Fruit fly (Drosophila melanogaster): ENCODE measurements around the gene sgg.
A peak's percentile ranks its signal among the peaks of the same experiment; 100 is the strongest.

The sgg gene

dm6 chrX:2593753-2594096 lies 40.0 kb upstream of the sgg start (continued):
- TF ChIP-seq row (GFP tag; IDR thresholded peaks at IDR 0.05) = peak; percentile 97
- TF ChIP-seq ham (GFP tag; IDR thresholded peaks at IDR 0.05) = peak; percentile 64; the same call in 1 of the 2 replicates
- TF ChIP-seq disco-r (GFP tag; optimal IDR thresholded peaks at IDR 0.05) = peak; percentile 64
- peak; percentile 88 for TF ChIP-seq CG4820 (GFP tag; optimal IDR thresholded peaks at IDR 0.05)
- TF ChIP-seq ato (GFP tag; IDR thresholded peaks at IDR 0.05; ENCODE audit: partially characterized antibody) = no peak
- TF ChIP-seq shn (GFP tag; optimal IDR thresholded peaks at IDR 0.05) = peak; percentile 83
- no peak for TF ChIP-seq zf30C (GFP tag; optimal IDR thresholded peaks at IDR 0.05)
- peak; percentile 84 for TF ChIP-seq CG16863 (GFP tag; optimal IDR thresholded peaks at IDR 0.05)
- peak; percentile 80 for TF ChIP-seq CG11398 (GFP tag; optimal IDR thresholded peaks at IDR 0.05)
- TF ChIP-seq nmo (GFP tag; optimal IDR thresholded peaks at IDR 0.05) = peak; percentile 89
- peak; percentile 18 for TF ChIP-seq CG9797 (GFP tag; optimal IDR thresholded peaks at IDR 0.05)
- peak; percentile 58 for TF ChIP-seq CG1529 (GFP tag; optimal IDR thresholded peaks at IDR 0.05)
- peak in 1 of 2 experiments; percentile 59 for TF ChIP-seq Hr78 (GFP tag; optimal IDR thresholded peaks at IDR 0.05)
- no peak for TF ChIP-seq CG17568 (GFP tag; optimal IDR thresholded peaks at IDR 0.05)
- TF ChIP-seq zen (tag; optimal IDR thresholded peaks at IDR 0.05) = peak; percentile 56
- peak; percentile 75 for TF ChIP-seq Lim3 (GFP tag; IDR thresholded peaks at IDR 0.05)
- peak; percentile 82 for TF ChIP-seq CG2712 (tag; optimal IDR thresholded peaks at IDR 0.05)
- peak; percentile 90 for TF ChIP-seq corto (GFP tag; optimal IDR thresholded peaks at IDR 0.05)
- TF ChIP-seq H15 (GFP tag; IDR thresholded peaks at IDR 0.05) = peak; percentile 94
- peak; percentile 94 for TF ChIP-seq HLH3B (GFP tag; IDR thresholded peaks at IDR 0.05)
- TF ChIP-seq Asciz (GFP tag; optimal IDR thresholded peaks at IDR 0.05) = peak; percentile 76
- TF ChIP-seq CG18011 (GFP tag; optimal IDR thresholded peaks at IDR 0.05) = peak; percentile 71
- peak; percentile 75 for TF ChIP-seq ewg (GFP tag; optimal IDR thresholded peaks at IDR 0.05)
- TF ChIP-seq CG4617 (GFP tag; optimal IDR thresholded peaks at IDR 0.05; ENCODE audit: borderline replicate concordance) = peak; percentile 63
- TF ChIP-seq CG2120 (GFP tag; optimal IDR thresholded peaks at IDR 0.05) = peak; percentile 97
- no peak for TF ChIP-seq CG13287 (GFP tag; IDR thresholded peaks at IDR 0.05; ENCODE audit: partially characterized antibody)
- no peak for TF ChIP-seq Dll (GFP tag; IDR thresholded peaks at IDR 0.05; ENCODE audit: partially characterized antibody)
- TF ChIP-seq CG3163 (GFP tag; optimal IDR thresholded peaks at IDR 0.05) = peak; percentile 78
- TF ChIP-seq CG4730 (GFP tag; IDR thresholded peaks at IDR 0.05) = peak; percentile 93
- TF ChIP-seq CG6683 (GFP tag; optimal IDR thresholded peaks at IDR 0.05) = peak; percentile 82
- TF ChIP-seq psq (GFP tag; optimal IDR thresholded peaks at IDR 0.05) = no peak
- TF ChIP-seq sc (optimal IDR thresholded peaks at IDR 0.05) = no peak
- TF ChIP-seq sc (GFP tag; optimal IDR thresholded peaks at IDR 0.05) = peak; percentile 61
- peak; percentile 86 for TF ChIP-seq CG1647 (GFP tag; optimal IDR thresholded peaks at IDR 0.05)
- TF ChIP-seq emc (GFP tag; optimal IDR thresholded peaks at IDR 0.05) = peak; percentile 92
- no peak for TF ChIP-seq kni (GFP tag; optimal IDR thresholded peaks at IDR 0.05)
- no peak for TF ChIP-seq CG17912 (GFP tag; optimal IDR thresholded peaks at IDR 0.05)
- peak; percentile 47 for TF ChIP-seq CG17186 (GFP tag; optimal IDR thresholded peaks at IDR 0.05)
- peak; percentile 88 for TF ChIP-seq Hsf (GFP tag; optimal IDR thresholded peaks at IDR 0.05)
- TF ChIP-seq Dfd (GFP tag; optimal IDR thresholded peaks at IDR 0.05) = no peak
- TF ChIP-seq Dp (GFP tag; optimal IDR thresholded peaks at IDR 0.05) = no peak
- no peak for TF ChIP-seq Opbp (GFP tag; IDR thresholded peaks at IDR 0.05; ENCODE audit: partially characterized antibody)
- TF ChIP-seq trh (GFP tag; optimal IDR thresholded peaks at IDR 0.05) = peak; percentile 63
- peak; percentile 75 for TF ChIP-seq CG12104 (GFP tag; optimal IDR thresholded peaks at IDR 0.05)
- TF ChIP-seq stwl (tag; optimal IDR thresholded peaks at IDR 0.05) = no peak
- peak; percentile 77 for TF ChIP-seq ash1 (GFP tag; optimal IDR thresholded peaks at IDR 0.05)
- TF ChIP-seq CG42726 (GFP tag; IDR thresholded peaks at IDR 0.05; ENCODE audit: partially characterized antibody) = no peak
- TF ChIP-seq Pdp1 (GFP tag; optimal IDR thresholded peaks at IDR 0.05) = peak; percentile 88 to 95
- TF ChIP-seq CG1233 (GFP tag; optimal IDR thresholded peaks at IDR 0.05) = peak; percentile 83
- peak; percentile 94 for TF ChIP-seq CG6272 (GFP tag; IDR thresholded peaks at IDR 0.05)

All from whole organism, embryonic.